Worm (Caenorhabditis elegans) whole organism, young adult: ENCODE results near the gene kcnl-3.

ENCODE experiments used
- B0035.1 ChIP-seq: sonication (generic microtip); optimal IDR thresholded peaks from 2 replicates; lab custom pipeline; 2016; ENCODE audit warnings: missing genetic modification characterization, mild to moderate bottlenecking, missing compliant biosample characterization, missing genotype, missing genetic modification reagents
- B0336.3 ChIP-seq: fragments of 200-800 bp; sonication (Bioruptor generic); IDR thresholded peaks from 2 replicates; pipeline ENCODE4 v1.3.6; 2022; ENCODE audit warnings: missing genetic modification characterization, missing compliant biosample characterization
- D2030.7 ChIP-seq: fragments of 200-800 bp; sonication (Bioruptor generic); IDR thresholded peaks from 2 replicates; pipeline ENCODE4 v1.3.6; 2022; ENCODE audit warnings: missing genetic modification reagents, missing genetic modification characterization, missing compliant biosample characterization
- F39B2.1 ChIP-seq: fragments of 200-800 bp; sonication (Bioruptor generic); IDR thresholded peaks from 2 replicates; pipeline ENCODE4 v1.3.6; 2022; ENCODE audit warnings: missing genetic modification reagents, missing genetic modification characterization, missing compliant biosample characterization
- F52B5.7 ChIP-seq: sonication (generic microtip); optimal IDR thresholded peaks from 2 replicates; lab custom pipeline; 2016; ENCODE audit warnings: mild to moderate bottlenecking, missing genetic modification characterization, missing compliant biosample characterization
- F57A8.1 ChIP-seq: fragments of 200-800 bp; sonication (Bioruptor generic); optimal IDR thresholded peaks from 2 replicates; lab custom pipeline; 2018; ENCODE audit warnings: mild to moderate bottlenecking, missing genetic modification characterization, moderate library complexity, missing compliant biosample characterization
- Y53F4B.3 ChIP-seq: fragments of 200-800 bp; sonication (Bioruptor generic); IDR thresholded peaks from 2 replicates; pipeline ENCODE4 v1.3.6; 2022; ENCODE audit warnings: missing genetic modification reagents, missing genetic modification characterization, missing compliant biosample characterization
- Y67H2A.10 ChIP-seq: fragments of 200-800 bp; sonication (Bioruptor generic); conservative IDR thresholded peaks from 2 replicates; pipeline ENCODE4 v1.3.6; 2022; ENCODE audit warnings: missing genetic modification reagents, missing genetic modification characterization, missing compliant biosample characterization
- Y79H2A.3 ChIP-seq: fragments of 200-800 bp; sonication (Bioruptor generic); conservative IDR thresholded peaks from 2 replicates; pipeline ENCODE4 v1.3.6; 2022; ENCODE audit warnings: missing genetic modification reagents, missing genetic modification characterization, missing compliant biosample characterization
- aptf-3 ChIP-seq: fragments of 200-800 bp; sonication (Bioruptor generic); IDR thresholded peaks from 2 replicates; pipeline ENCODE4 v1.3.6; 2022; ENCODE audit warnings: missing genetic modification characterization, missing compliant biosample characterization
- athp-1 ChIP-seq: sonication (generic microtip); optimal IDR thresholded peaks from 2 replicates; lab custom pipeline; 2017; ENCODE audit warnings: mild to moderate bottlenecking, missing genetic modification characterization, missing compliant biosample characterization
- attf-3 ChIP-seq: fragments of 200-800 bp; sonication (Bioruptor generic); conservative IDR thresholded peaks from 2 replicates; pipeline ENCODE4 v1.3.6; 2022; ENCODE audit warnings: missing genetic modification reagents, missing genetic modification characterization, missing compliant biosample characterization
- attf-5 ChIP-seq: fragments of 200-800 bp; sonication (Bioruptor generic); optimal IDR thresholded peaks from 2 replicates; lab custom pipeline; 2018; ENCODE audit warnings: mild to moderate bottlenecking, missing genetic modification characterization, missing compliant biosample characterization
- attf-6 ChIP-seq: fragments of 200-800 bp; sonication (Bioruptor generic); IDR thresholded peaks from 2 replicates; pipeline ENCODE4 v1.3.6; 2022; ENCODE audit warnings: missing genetic modification reagents, missing genetic modification characterization, missing compliant biosample characterization
- ceh-27 ChIP-seq: fragments of 200-800 bp; sonication (Bioruptor generic); optimal IDR thresholded peaks from 2 replicates; lab custom pipeline; 2018; ENCODE audit warnings: mild to moderate bottlenecking, missing genetic modification characterization, moderate library complexity, missing compliant biosample characterization
- chd-7 ChIP-seq: sonication (generic microtip); optimal IDR thresholded peaks from 2 replicates; lab custom pipeline; 2016; ENCODE audit warnings: mild to moderate bottlenecking, missing genetic modification characterization, moderate library complexity, missing compliant biosample characterization
- egl-44 ChIP-seq: fragments of 200-800 bp; sonication (Bioruptor generic); IDR thresholded peaks from 2 replicates; pipeline ENCODE4 v1.3.6; 2022; ENCODE audit warnings: missing genetic modification reagents, missing genetic modification characterization, missing compliant biosample characterization
- him-1 ChIP-seq: sonication (generic microtip); optimal IDR thresholded peaks from 2 replicates; lab custom pipeline; 2016; ENCODE audit warnings: missing genotype, missing genetic modification reagents, missing genetic modification characterization, missing compliant biosample characterization
- hlh-26 ChIP-seq: fragments of 200-800 bp; sonication (Bioruptor generic); conservative IDR thresholded peaks from 2 replicates; pipeline ENCODE4 v1.3.6; 2022; ENCODE audit warnings: missing genetic modification reagents, missing genetic modification characterization, missing compliant biosample characterization
- hmg-1.2 ChIP-seq: fragments of 200-800 bp; sonication (Bioruptor generic); IDR thresholded peaks from 2 replicates; pipeline ENCODE4 v1.3.6; 2022; ENCODE audit warnings: missing genetic modification reagents, missing genetic modification characterization, missing compliant biosample characterization
- hsf-1 ChIP-seq: fragments of 200-800 bp; sonication (Bioruptor generic); IDR thresholded peaks from 2 replicates; pipeline ENCODE4 v1.3.6; 2022; ENCODE audit warnings: missing genetic modification reagents, missing genetic modification characterization, missing compliant biosample characterization
- lin-35 ChIP-seq, 3 experiments: fragments of 150-350 bp in 2 of 3; sonication (generic microtip) in 1 of 3; optimal IDR thresholded peaks; 2 replicates each; lab custom pipeline; 2014 to 2018; ENCODE audit warnings: missing biosample characterization in 3 of 3, missing genetic modification characterization in 3 of 3, missing genetic modification reagents in 3 of 3
- lin-40 ChIP-seq: sonication (generic microtip); optimal IDR thresholded peaks from 2 replicates; lab custom pipeline; 2016; ENCODE audit warnings: missing genetic modification characterization, mild to moderate bottlenecking, missing compliant biosample characterization, missing genotype, missing genetic modification reagents
- lin-54 ChIP-seq: fragments of 200-800 bp; sonication (Bioruptor generic); optimal IDR thresholded peaks from 2 replicates; lab custom pipeline; 2018; ENCODE audit warnings: mild to moderate bottlenecking, missing genetic modification characterization, missing compliant biosample characterization
- lir-1 ChIP-seq: fragments of 200-800 bp; sonication (Bioruptor generic); conservative IDR thresholded peaks from 2 replicates; pipeline ENCODE4 v1.3.6; 2022; ENCODE audit warnings: missing genetic modification reagents, missing genetic modification characterization, missing compliant biosample characterization
- lsl-1 ChIP-seq: fragments of 200-800 bp; sonication (Bioruptor generic); optimal IDR thresholded peaks from 2 replicates; lab custom pipeline; 2018; ENCODE audit warnings: mild to moderate bottlenecking, missing genetic modification characterization, moderate library complexity, missing compliant biosample characterization
- mcd-1 ChIP-seq: fragments of 200-800 bp; sonication (Bioruptor generic); IDR thresholded peaks from 2 replicates; pipeline ENCODE4 v1.3.6; 2022; ENCODE audit warnings: missing genetic modification reagents, missing genetic modification characterization, missing compliant biosample characterization
- mxl-1 ChIP-seq: sonication (generic microtip); optimal IDR thresholded peaks from 2 replicates; lab custom pipeline; 2016; ENCODE audit warnings: missing genetic modification characterization, missing compliant biosample characterization
- nhr-120 ChIP-seq: fragments of 200-800 bp; sonication (Bioruptor generic); IDR thresholded peaks from 2 replicates; pipeline ENCODE4 v1.3.6; 2022; ENCODE audit warnings: missing genetic modification characterization, missing compliant biosample characterization
- nhr-179 ChIP-seq: sonication (generic microtip); optimal IDR thresholded peaks from 2 replicates; lab custom pipeline; 2016; ENCODE audit warnings: mild to moderate bottlenecking, missing genetic modification characterization, missing compliant biosample characterization
- nhr-80 ChIP-seq: sonication (generic microtip); optimal IDR thresholded peaks from 2 replicates; lab custom pipeline; 2016; ENCODE audit warnings: missing genetic modification characterization, missing compliant biosample characterization
- rcor-1 ChIP-seq: fragments of 200-800 bp; sonication (Bioruptor generic); IDR thresholded peaks from 2 replicates; pipeline ENCODE4 v1.3.6; 2022; ENCODE audit warnings: missing genetic modification reagents, missing genetic modification characterization, missing compliant biosample characterization
- repo-1 ChIP-seq: sonication (generic microtip); optimal IDR thresholded peaks from 2 replicates; lab custom pipeline; 2017; ENCODE audit warnings: mild to moderate bottlenecking, missing genetic modification characterization, missing compliant biosample characterization
- ztf-18 ChIP-seq: sonication (generic microtip); optimal IDR thresholded peaks from 2 replicates; lab custom pipeline; 2016; ENCODE audit warnings: missing genotype, mild to moderate bottlenecking, missing genetic modification characterization, missing compliant biosample characterization
- ztf-26 ChIP-seq: sonication (generic microtip); optimal IDR thresholded peaks from 2 replicates; lab custom pipeline; 2017; ENCODE audit warnings: missing genetic modification characterization, missing compliant biosample characterization
- ztf-3 ChIP-seq: fragments of 200-800 bp; sonication (Bioruptor generic); optimal IDR thresholded peaks from 2 replicates; lab custom pipeline; 2018; ENCODE audit warnings: mild to moderate bottlenecking, missing genetic modification characterization, missing compliant biosample characterization

Gene kcnl-3

ce11 chrX:5374742-5375141 is 11.9 kb upstream of the kcnl-3 start, which contains the start of gene sek-4:
TSS of gene sek-4 (plus strand) at chrX:5375059.
- TF ChIP-seq F39B2.1 (GFP tag; lab: Robert Waterston, UW) (no peak), attf-6 (GFP tag; lab: Robert Waterston, UW) (no peak), ceh-27 (no peak), hsf-1 (GFP tag; lab: Robert Waterston, UW) (no peak), hmg-1.2 (GFP tag; lab: Robert Waterston, UW) (no peak), him-1 (tag; lab: Kevin White, UChicago) (no peak), nhr-80 (peak; percentile 57), D2030.7 (GFP tag; lab: Robert Waterston, UW) (no peak)

ce11 chrX:5377307-5377706 is 9.4 kb upstream of the kcnl-3 start, which contains the start of gene sek-5:
TSS of gene sek-5 (plus strand) at chrX:5377607.
- TF ChIP-seq lir-1 (GFP tag; lab: Robert Waterston, UW) (no peak), rcor-1 (GFP tag; lab: Robert Waterston, UW) (no peak), F57A8.1 (GFP tag; lab: Kevin White, UChicago) (no peak), mcd-1 (GFP tag; lab: Robert Waterston, UW) (no peak), Y53F4B.3 (GFP tag; lab: Robert Waterston, UW) (no peak), ztf-3 (no peak), B0035.1 (tag; lab: Kevin White, UChicago) (no peak), repo-1 (tag; lab: Kevin White, UChicago) (no peak), lsl-1 (no peak), egl-44 (GFP tag; lab: Robert Waterston, UW) (no peak), athp-1 (no peak), Y79H2A.3 (GFP tag; lab: Robert Waterston, UW) (no peak), hlh-26 (no peak), nhr-120 (GFP tag; lab: Robert Waterston, UW) (no peak)

ce11 chrX:5382778-5383177 is 3.9 kb upstream of the kcnl-3 start:
- no peak for TF ChIP-seq F52B5.7 (tag; lab: Kevin White, UChicago)
- TF ChIP-seq lin-54 (GFP tag; lab: Kevin White, UChicago), result no peak
- no peak for TF ChIP-seq Y67H2A.10 (GFP tag; lab: Robert Waterston, UW)
- TF ChIP-seq nhr-179 (tag; lab: Kevin White, UChicago), result no peak
- TF ChIP-seq ztf-26, result no peak
- no peak for TF ChIP-seq aptf-3
- no peak for TF ChIP-seq lin-40
- TF ChIP-seq chd-7 (tag; lab: Kevin White, UChicago), result no peak
- no peak for TF ChIP-seq him-1 (tag; lab: Kevin White, UChicago)
- TF ChIP-seq attf-3 (GFP tag; lab: Robert Waterston, UW), result no peak
- TF ChIP-seq ztf-18 (tag; lab: Kevin White, UChicago), result no peak

ce11 chrX:5387629-5388028 is 971 bp downstream of the kcnl-3 start:
- TF ChIP-seq lin-35 (GFP tag; optimal IDR thresholded peaks at IDR 0.05; lab: Kevin White, UChicago), result no peak
- TF ChIP-seq B0336.3 (GFP tag; lab: Robert Waterston, UW), result no peak
- TF ChIP-seq mxl-1 (tag; lab: Kevin White, UChicago), result no peak
- TF ChIP-seq attf-5 (GFP tag; lab: Kevin White, UChicago), result no peak
- TF ChIP-seq, all 124 proteins: peak for 0
